Worm (Caenorhabditis elegans): ENCODE results near the gene M163.21.

M163.21 gene

ce11 chrX:14505578-14506353 lies 39.1 kb downstream of the M163.21 start:
- TF ChIP-seq hmg-4 (GFP tag; optimal IDR thresholded peaks at IDR 0.05) (peak; percentile 82), ceh-13 (GFP tag; optimal IDR thresholded peaks at IDR 0.05) (no peak), pes-1 (GFP tag; IDR thresholded peaks at IDR 0.05) (no peak), aly-1 (tag; optimal IDR thresholded peaks at IDR 0.05) (no peak), tbx-37 (GFP tag; conservative IDR thresholded peaks at IDR 0.05) (no peak), sea-1 (GFP tag; conservative IDR thresholded peaks at IDR 0.05) (0 out of 2 replicates have a peak, but pooled peaks have one; percentile 40), B0310.2 (tag; optimal IDR thresholded peaks at IDR 0.05) (no peak), scrt-1 (GFP tag; IDR thresholded peaks at IDR 0.05) (no peak), ama-1 (optimal IDR thresholded peaks at IDR 0.05) (no peak), ceh-36 (tag; optimal IDR thresholded peaks at IDR 0.05) (no peak)

DNA sequence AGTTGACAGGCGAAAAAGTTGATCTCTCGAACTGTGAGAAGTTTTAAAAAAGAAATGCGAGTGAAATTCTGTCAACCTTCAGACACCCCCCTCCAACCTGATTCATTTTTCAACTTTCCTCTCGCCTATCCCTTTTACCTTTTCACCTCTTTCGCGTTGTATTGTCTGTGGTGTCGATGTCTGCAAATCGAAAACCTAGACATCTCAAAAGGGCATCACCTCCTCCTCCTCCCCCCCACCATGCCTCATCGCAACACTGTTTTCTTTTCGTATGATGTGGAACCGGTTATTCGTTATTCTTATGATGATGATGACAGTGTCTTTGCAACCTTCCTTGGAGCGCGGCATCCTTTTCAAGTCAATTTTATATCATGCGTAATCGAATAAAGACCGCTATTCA lies 41.4 kb downstream of the M163.21 start:
- TF ChIP-seq hmbx-1 (tag; optimal IDR thresholded peaks at IDR 0.05): no peak
- no peak for TF ChIP-seq ets-7 (tag; optimal IDR thresholded peaks at IDR 0.05)
- TF ChIP-seq scrt-1 (GFP tag; IDR thresholded peaks at IDR 0.05): no peak
- TF ChIP-seq ceh-13 (GFP tag; optimal IDR thresholded peaks at IDR 0.05): no peak
- no peak for TF ChIP-seq tbx-37 (GFP tag; conservative IDR thresholded peaks at IDR 0.05)
- no peak for TF ChIP-seq pes-1 (GFP tag; IDR thresholded peaks at IDR 0.05)
- TF ChIP-seq F13C5.2 (tag; optimal IDR thresholded peaks at IDR 0.05): no peak
- no peak for TF ChIP-seq ceh-36 (tag; optimal IDR thresholded peaks at IDR 0.05)
- no peak for TF ChIP-seq aly-1 (tag; optimal IDR thresholded peaks at IDR 0.05)
- TF ChIP-seq sea-1 (GFP tag; conservative IDR thresholded peaks at IDR 0.05): no peak
- no peak for TF ChIP-seq ama-1 (optimal IDR thresholded peaks at IDR 0.05)
- TF ChIP-seq tbx-11 (GFP tag; IDR thresholded peaks at IDR 0.05): no peak
- TF ChIP-seq hmg-4 (GFP tag; optimal IDR thresholded peaks at IDR 0.05): no peak
- TF ChIP-seq tra-4 (tag; optimal IDR thresholded peaks at IDR 0.05): no peak
- TF ChIP-seq B0310.2 (tag; optimal IDR thresholded peaks at IDR 0.05): no peak
- TF ChIP-seq flt-1 (GFP tag; IDR thresholded peaks at IDR 0.05): no peak
- no peak for TF ChIP-seq hnd-1 (tag; optimal IDR thresholded peaks at IDR 0.05)

DNA sequence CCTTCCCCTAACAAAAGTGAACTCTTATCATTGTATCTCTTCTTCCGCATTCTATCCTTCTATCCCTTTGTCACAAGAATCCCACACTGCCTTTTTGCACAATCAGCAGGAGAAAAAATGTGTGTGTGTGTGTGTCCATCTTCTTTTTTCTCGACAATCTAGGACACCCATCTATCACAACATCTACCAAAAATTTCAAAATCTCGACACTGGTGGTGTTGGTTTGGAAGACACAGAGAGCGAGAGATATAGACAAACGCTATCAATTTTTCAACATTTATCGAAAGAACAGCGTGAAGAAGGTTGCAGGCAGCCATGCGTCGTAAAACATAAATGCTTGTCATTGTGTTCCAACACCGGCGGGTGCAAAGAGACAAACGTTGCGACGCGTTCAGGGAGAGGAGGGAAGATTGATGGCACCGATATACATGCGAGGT lies 42.2 kb downstream of the M163.21 start:
- no peak for TF ChIP-seq tbx-11 (GFP tag; IDR thresholded peaks at IDR 0.05)
- TF ChIP-seq ama-1 (optimal IDR thresholded peaks at IDR 0.05): no peak
- TF ChIP-seq pes-1 (GFP tag; IDR thresholded peaks at IDR 0.05): no peak
- TF ChIP-seq hmg-4 (GFP tag; optimal IDR thresholded peaks at IDR 0.05): no peak
- no peak for TF ChIP-seq sea-1 (GFP tag; conservative IDR thresholded peaks at IDR 0.05)
- TF ChIP-seq ets-7 (tag; optimal IDR thresholded peaks at IDR 0.05): no peak
- TF ChIP-seq flt-1 (GFP tag; IDR thresholded peaks at IDR 0.05): no peak
- no peak for TF ChIP-seq ceh-36 (tag; optimal IDR thresholded peaks at IDR 0.05)
- no peak for TF ChIP-seq tra-4 (tag; optimal IDR thresholded peaks at IDR 0.05)
- no peak for TF ChIP-seq ceh-13 (GFP tag; optimal IDR thresholded peaks at IDR 0.05)
- TF ChIP-seq hmbx-1 (tag; optimal IDR thresholded peaks at IDR 0.05): no peak
- no peak for TF ChIP-seq B0310.2 (tag; optimal IDR thresholded peaks at IDR 0.05)

- TF ChIP-seq ets-7 (tag; optimal IDR thresholded peaks at IDR 0.05) (no peak), pes-1 (GFP tag; IDR thresholded peaks at IDR 0.05) (no peak)
Observed at ce11 chrX:14510358-14510757, 43.7 kb downstream of the M163.21 start.

- TF ChIP-seq sea-1 (GFP tag; conservative IDR thresholded peaks at IDR 0.05): no peak
- TF ChIP-seq B0310.2 (tag; optimal IDR thresholded peaks at IDR 0.05): no peak
- no peak for TF ChIP-seq F13C5.2 (tag; optimal IDR thresholded peaks at IDR 0.05)
- no peak for TF ChIP-seq tra-4 (tag; optimal IDR thresholded peaks at IDR 0.05)
- TF ChIP-seq pes-1 (GFP tag; IDR thresholded peaks at IDR 0.05): no peak
- no peak for TF ChIP-seq scrt-1 (GFP tag; IDR thresholded peaks at IDR 0.05)
- no peak for TF ChIP-seq ceh-13 (GFP tag; optimal IDR thresholded peaks at IDR 0.05)
- TF ChIP-seq ceh-36 (tag; optimal IDR thresholded peaks at IDR 0.05): no peak
- TF ChIP-seq aly-1 (tag; optimal IDR thresholded peaks at IDR 0.05): no peak
- TF ChIP-seq tbx-37 (GFP tag; conservative IDR thresholded peaks at IDR 0.05): no peak
- TF ChIP-seq tbx-11 (GFP tag; IDR thresholded peaks at IDR 0.05): no peak
- no peak for TF ChIP-seq ets-7 (tag; optimal IDR thresholded peaks at IDR 0.05)
Observed at ce11 chrX:14512817-14513216, 46.2 kb downstream of the M163.21 start, which contains the start of gene fbxa-141. fbxa-141 (minus strand) TSS chrX:14512917.

- TF ChIP-seq flt-1 (GFP tag; IDR thresholded peaks at IDR 0.05) (no peak), hmbx-1 (tag; optimal IDR thresholded peaks at IDR 0.05) (no peak), tbx-37 (GFP tag; conservative IDR thresholded peaks at IDR 0.05) (no peak), ceh-36 (tag; optimal IDR thresholded peaks at IDR 0.05) (peak; percentile 5)
Observed at ce11 chrX:14513462-14513861, 46.8 kb downstream of the M163.21 start.

DNA sequence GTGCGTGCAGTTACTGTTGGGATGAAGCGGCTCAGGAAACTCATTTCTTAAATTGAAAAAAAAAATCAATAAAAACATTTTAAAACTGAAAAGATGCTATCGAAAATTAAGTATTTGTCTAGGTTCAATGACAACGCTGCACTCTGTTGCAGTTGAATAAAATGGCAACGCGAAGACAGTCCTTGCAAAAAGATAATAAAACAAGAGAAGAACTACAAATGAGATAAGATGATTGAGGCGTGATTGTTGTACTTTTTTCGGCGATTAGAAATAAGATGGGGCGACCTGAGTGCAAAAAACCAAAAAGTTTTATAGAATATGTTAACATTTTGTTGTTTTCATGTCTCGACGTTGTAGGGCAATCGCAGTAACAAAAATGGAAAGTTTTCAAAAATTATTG lies 48.4 kb downstream of the M163.21 start, which contains the start of gene gcsh-1:
gcsh-1 (minus strand) TSS at position 46 of the 400 bp plus-strand sequence.
- TF ChIP-seq pes-1 (GFP tag; IDR thresholded peaks at IDR 0.05) (no peak), hmbx-1 (tag; optimal IDR thresholded peaks at IDR 0.05) (no peak), ama-1 (optimal IDR thresholded peaks at IDR 0.05) (no peak), scrt-1 (GFP tag; IDR thresholded peaks at IDR 0.05) (no peak), hnd-1 (tag; optimal IDR thresholded peaks at IDR 0.05) (no peak), aly-1 (tag; optimal IDR thresholded peaks at IDR 0.05) (no peak), ets-7 (tag; optimal IDR thresholded peaks at IDR 0.05) (no peak), ceh-36 (tag; optimal IDR thresholded peaks at IDR 0.05) (no peak), tbx-37 (GFP tag; conservative IDR thresholded peaks at IDR 0.05) (no peak), flt-1 (GFP tag; IDR thresholded peaks at IDR 0.05) (no peak), B0310.2 (tag; optimal IDR thresholded peaks at IDR 0.05) (no peak), sea-1 (GFP tag; conservative IDR thresholded peaks at IDR 0.05) (no peak), F13C5.2 (tag; optimal IDR thresholded peaks at IDR 0.05) (no peak), tra-4 (tag; optimal IDR thresholded peaks at IDR 0.05) (no peak)

Data from whole organism, early embryonic.